Worm (Caenorhabditis elegans): ENCODE data around the gene T23B5.3.
A peak's percentile ranks its signal among the peaks of the same experiment; 100 is the strongest.

Gene T23B5.3

DNA sequence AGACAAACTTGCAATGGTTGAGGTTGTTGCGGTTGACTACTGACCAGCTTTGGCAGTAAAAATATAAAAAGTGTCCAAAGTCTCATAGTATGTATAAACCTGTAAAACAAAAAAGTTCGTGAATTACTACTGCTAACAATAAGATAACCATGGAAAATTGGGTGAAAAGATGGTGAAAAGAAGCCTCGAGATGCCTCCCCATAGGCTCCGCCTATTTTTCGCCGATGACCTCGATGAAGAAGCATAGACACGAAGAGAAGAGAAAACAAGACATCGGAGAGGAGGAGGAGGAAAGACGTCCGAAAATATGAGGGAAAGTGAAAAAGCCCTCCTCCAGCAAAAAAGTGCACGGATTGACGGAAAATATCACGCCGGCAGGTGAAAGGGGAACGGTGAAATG lies 53.0 kb downstream of the T23B5.3 start, which contains the start of gene T23F6.5:
T23F6.5 (minus strand) TSS at position 101 of the 400 bp plus-strand sequence.
- TF ChIP-seq blmp-1 (tag; optimal IDR thresholded peaks at IDR 0.05), result peak; percentile 77
- TF ChIP-seq ceh-8 (GFP tag; optimal IDR thresholded peaks at IDR 0.05), result no peak

DNA sequence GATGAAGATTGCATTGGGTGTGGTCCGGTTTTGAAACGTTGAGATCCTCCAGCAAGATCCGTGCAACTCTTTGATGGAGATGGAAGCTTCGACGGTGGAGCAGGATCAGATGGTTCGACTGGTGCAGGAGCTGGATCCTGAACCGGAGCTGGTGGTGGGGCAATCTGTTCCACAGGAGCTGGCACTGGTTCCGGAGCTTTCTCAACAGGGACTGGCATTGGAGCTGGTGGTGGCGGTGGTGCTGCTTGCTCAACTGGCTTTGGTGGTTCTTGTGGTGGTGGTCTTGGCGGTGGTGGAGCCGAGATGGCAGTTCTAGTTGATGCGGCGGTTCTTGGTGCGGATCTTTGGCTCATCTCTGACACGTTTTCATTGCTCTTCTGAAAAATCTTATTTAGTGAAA lies 55.2 kb downstream of the T23B5.3 start:
- no peak for TF ChIP-seq nhr-71 (tag; optimal IDR thresholded peaks at IDR 0.05)
- TF ChIP-seq ets-5 (GFP tag; IDR thresholded peaks at IDR 0.05), result no peak

DNA sequence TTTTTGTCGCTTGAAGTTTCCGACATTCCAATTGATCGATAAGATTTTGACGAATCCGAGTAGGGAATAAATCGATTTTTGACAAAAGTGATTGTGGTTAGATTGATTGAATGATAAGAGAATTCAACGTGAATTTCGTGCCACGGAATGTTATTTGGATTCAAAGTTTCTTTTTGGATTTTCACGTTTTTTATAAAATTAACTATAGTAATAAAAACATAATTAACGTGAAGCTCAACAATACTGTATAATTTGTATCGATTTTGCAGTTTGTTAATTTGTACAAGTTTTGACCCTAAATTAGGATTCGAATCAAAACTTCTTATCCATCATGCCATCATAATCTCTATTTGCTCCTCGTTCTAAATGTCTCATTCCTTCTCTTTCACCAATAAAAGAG lies 56.2 kb downstream of the T23B5.3 start, which contains the start of gene C36H8.1:
C36H8.1 (minus strand) TSS at position 101 of the 400 bp plus-strand sequence.
- TF ChIP-seq rnt-1 (tag; optimal IDR thresholded peaks at IDR 0.05) (no peak), efl-3 (GFP tag; optimal IDR thresholded peaks at IDR 0.05) (no peak), alr-1 (tag; optimal IDR thresholded peaks at IDR 0.05; ENCODE audit: borderline replicate concordance) (no peak), F16B12.6 (tag; optimal IDR thresholded peaks at IDR 0.05) (no peak), unc-62 (GFP tag; optimal IDR thresholded peaks at IDR 0.05) (no peak), dsc-1 (tag; optimal IDR thresholded peaks at IDR 0.05) (no peak), zag-1 (tag; optimal IDR thresholded peaks at IDR 0.05) (no peak), fos-1 (tag; optimal IDR thresholded peaks at IDR 0.05) (no peak), skn-1 (tag; optimal IDR thresholded peaks at IDR 0.05) (no peak), nhr-12 (tag; optimal IDR thresholded peaks at IDR 0.05) (no peak), C16A3.4 (tag; optimal IDR thresholded peaks at IDR 0.05) (no peak), unc-86 (tag; optimal IDR thresholded peaks at IDR 0.05) (no peak), egl-27 (tag; optimal IDR thresholded peaks at IDR 0.05) (no peak), unc-130 (tag; optimal IDR thresholded peaks at IDR 0.05) (no peak)

DNA sequence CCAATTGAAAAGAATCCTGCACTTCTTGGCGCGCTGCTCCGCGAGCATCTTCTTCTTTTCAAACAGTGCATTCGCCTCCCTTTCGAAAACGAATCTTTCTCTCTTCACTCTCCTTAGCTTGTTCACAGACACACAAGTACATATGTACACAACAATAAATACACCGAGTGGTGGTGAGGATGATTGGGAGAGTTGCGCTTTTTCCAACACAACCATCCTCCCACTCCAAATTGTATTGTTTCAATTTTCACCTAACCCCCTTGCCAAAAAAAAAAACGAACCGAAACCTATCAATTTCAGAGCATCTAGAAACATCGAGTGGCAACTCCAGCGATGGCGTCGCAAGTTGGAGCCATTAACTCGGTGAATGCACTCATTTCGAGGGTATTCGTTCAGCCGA lies 57.8 kb downstream of the T23B5.3 start, which contains the start of gene inx-6:
inx-6 (plus strand) TSS at position 301 of the 400 bp plus-strand sequence.
- TF ChIP-seq efl-3 (GFP tag; optimal IDR thresholded peaks at IDR 0.05), result no peak
- no peak for TF ChIP-seq ceh-82 (tag; optimal IDR thresholded peaks at IDR 0.05)
- TF ChIP-seq alr-1 (tag; optimal IDR thresholded peaks at IDR 0.05; ENCODE audit: borderline replicate concordance), result no peak
- TF ChIP-seq sup-37 (GFP tag; optimal IDR thresholded peaks at IDR 0.05), result no peak
- TF ChIP-seq pag-3 (tag; optimal IDR thresholded peaks at IDR 0.05; ENCODE audit: borderline replicate concordance, insufficient read depth), result no peak
- TF ChIP-seq efl-1 (optimal IDR thresholded peaks at IDR 0.05), result no peak
- TF ChIP-seq efl-1 (GFP tag; optimal IDR thresholded peaks at IDR 0.05 in 1 of 2), result peak in 1 of 2 experiments; percentile 2

- no peak for TF ChIP-seq tbx-2 (tag; optimal IDR thresholded peaks at IDR 0.05)
- TF ChIP-seq rnt-1 (tag; optimal IDR thresholded peaks at IDR 0.05), result no peak
- no peak for TF ChIP-seq ceh-82 (tag; optimal IDR thresholded peaks at IDR 0.05)
- TF ChIP-seq snpc-4 (tag; optimal IDR thresholded peaks at IDR 0.05), result no peak
- no peak for TF ChIP-seq dpl-1 (GFP tag; optimal IDR thresholded peaks at IDR 0.05)
- TF ChIP-seq irx-1 (tag; optimal IDR thresholded peaks at IDR 0.05), result no peak
- no peak for TF ChIP-seq zip-4 (GFP tag; optimal IDR thresholded peaks at IDR 0.05)
- TF ChIP-seq alr-1 (tag; optimal IDR thresholded peaks at IDR 0.05; ENCODE audit: borderline replicate concordance), result no peak
- TF ChIP-seq nhr-76 (tag; optimal IDR thresholded peaks at IDR 0.05), result no peak
- no peak for TF ChIP-seq nhr-11 (tag; optimal IDR thresholded peaks at IDR 0.05)
- no peak for TF ChIP-seq swsn-7 (tag; optimal IDR thresholded peaks at IDR 0.05)
- TF ChIP-seq lin-15B (tag; optimal IDR thresholded peaks at IDR 0.05), result no peak
- TF ChIP-seq nhr-28 (tag; optimal IDR thresholded peaks at IDR 0.05), result no peak
Measured at ce11 chrIV:12748760-12749159, 60.3 kb downstream of the T23B5.3 start.

All from whole organism, L1 larva.